Worm (Caenorhabditis elegans): ENCODE data around the gene F44A6.4.

- TF ChIP-seq ama-1 (optimal IDR thresholded peaks at IDR 0.05) (no peak), ets-7 (tag; optimal IDR thresholded peaks at IDR 0.05) (no peak), hmbx-1 (tag; optimal IDR thresholded peaks at IDR 0.05) (no peak)
Observed at ce11 chrX:10254068-10254467, 38.8 kb upstream of the F44A6.4 start.

All from whole organism, early embryonic.